Fruit fly (Drosophila melanogaster): ENCODE data around the gene CG6454.

DNA sequence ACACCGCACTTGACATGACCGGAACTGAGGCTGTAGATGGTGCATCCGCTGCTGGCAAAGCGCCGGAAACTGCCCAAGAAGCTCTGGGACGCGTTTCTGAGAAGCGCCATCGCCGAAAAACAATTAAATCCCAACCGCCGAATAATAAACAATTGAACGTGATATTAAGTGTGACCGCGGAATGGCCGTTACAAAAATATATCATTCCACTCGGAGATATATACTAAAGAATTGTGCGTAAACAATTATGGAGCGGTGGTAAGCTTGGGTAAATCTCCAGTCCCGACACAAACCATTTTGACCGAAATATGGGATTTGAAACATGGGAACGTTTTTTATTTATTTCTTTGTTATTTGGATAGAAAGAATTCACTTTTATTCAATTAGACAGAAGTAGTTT is 11.0 kb downstream of the CG6454 start, which contains the start of gene CG18528:
- no peak for TF ChIP-seq D1 (tag; optimal IDR thresholded peaks at IDR 0.05)
- no peak for TF ChIP-seq rn (GFP tag; IDR thresholded peaks at IDR 0.05)
- no peak for TF ChIP-seq Ets98B (GFP tag; IDR thresholded peaks at IDR 0.05)
- TF ChIP-seq Pif1B (GFP tag; optimal IDR thresholded peaks at IDR 0.05), result no peak
